Worm (Caenorhabditis elegans): ENCODE measurements around the gene npp-9.
A peak's percentile ranks its signal among the peaks of the same experiment; 100 is the strongest.

Gene npp-9

DNA sequence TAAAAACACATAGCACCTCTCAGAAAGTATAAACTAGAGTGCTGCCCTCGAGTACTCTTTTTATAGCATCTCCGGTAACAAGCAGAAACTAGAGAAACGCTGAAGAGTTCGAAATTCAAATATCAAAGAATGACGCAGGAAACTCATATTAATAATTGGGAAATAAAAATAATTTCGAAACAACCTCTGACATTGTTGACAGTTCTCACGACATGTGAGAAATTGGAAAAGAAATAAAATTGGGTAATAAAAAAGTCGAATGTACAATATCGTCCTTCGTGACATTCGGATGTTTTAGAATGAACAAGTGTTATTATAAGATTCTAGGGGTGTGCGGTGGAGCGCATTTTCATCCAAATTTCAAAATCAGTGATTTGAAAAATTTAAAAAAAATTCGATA, 32.0 kb downstream of the npp-9 start:
- no peak for TF ChIP-seq hlh-30 (tag; optimal IDR thresholded peaks at IDR 0.05; ENCODE audit: insufficient read depth)
- TF ChIP-seq daf-12 (tag; optimal IDR thresholded peaks at IDR 0.05): no peak
- no peak for TF ChIP-seq zfp-2 (tag; optimal IDR thresholded peaks at IDR 0.05)
- TF ChIP-seq dmd-6 (GFP tag; IDR thresholded peaks at IDR 0.05): peak; percentile 33; the same call in 1 of the 2 replicates
- TF ChIP-seq daf-16 (GFP tag; optimal IDR thresholded peaks at IDR 0.05): no peak
- peak; percentile 52 for TF ChIP-seq daf-16 (tag; optimal IDR thresholded peaks at IDR 0.05)
- no peak for TF ChIP-seq nhr-111 (GFP tag; optimal IDR thresholded peaks at IDR 0.05)
- TF ChIP-seq ceh-32 (tag; optimal IDR thresholded peaks at IDR 0.05; ENCODE audit: poor library complexity): no peak
- TF ChIP-seq lin-38 (GFP tag; IDR thresholded peaks at IDR 0.05): peak; percentile 29; the same call in 1 of the 2 replicates
- TF ChIP-seq dve-1 (tag; optimal IDR thresholded peaks at IDR 0.05; ENCODE audit: insufficient read depth): peak; percentile 51
- TF ChIP-seq lin-39 (tag; optimal IDR thresholded peaks at IDR 0.05): no peak
- TF ChIP-seq mxl-3 (GFP tag; optimal IDR thresholded peaks at IDR 0.05): no peak

ce11 chrIII:3370770-3371169, 33.5 kb downstream of the npp-9 start:
- peak; percentile 39 for TF ChIP-seq pqm-1 (tag; optimal IDR thresholded peaks at IDR 0.05)
- no peak for TF ChIP-seq nhr-102 (tag; optimal IDR thresholded peaks at IDR 0.05)
- TF ChIP-seq dve-1 (tag; optimal IDR thresholded peaks at IDR 0.05; ENCODE audit: insufficient read depth): peak; percentile 4
- TF ChIP-seq nhr-76 (tag; optimal IDR thresholded peaks at IDR 0.05): no peak
- no peak for TF ChIP-seq daf-16 (GFP tag; optimal IDR thresholded peaks at IDR 0.05)
- TF ChIP-seq daf-16 (tag; optimal IDR thresholded peaks at IDR 0.05): peak; percentile 53
- TF ChIP-seq dmd-6 (GFP tag; IDR thresholded peaks at IDR 0.05): peak; percentile 20; the same call in 1 of the 2 replicates

- no peak for TF ChIP-seq zag-1 (tag; optimal IDR thresholded peaks at IDR 0.05)
- no peak for TF ChIP-seq mxl-3 (GFP tag; optimal IDR thresholded peaks at IDR 0.05)
- peak; percentile 81 for TF ChIP-seq pqm-1 (tag; optimal IDR thresholded peaks at IDR 0.05)
- peak; percentile 85 for TF ChIP-seq dve-1 (tag; optimal IDR thresholded peaks at IDR 0.05; ENCODE audit: insufficient read depth)
- no peak for TF ChIP-seq F37D6.2 (tag; optimal IDR thresholded peaks at IDR 0.05)
- TF ChIP-seq lsy-2 (tag; optimal IDR thresholded peaks at IDR 0.05): peak in 1 of 2 experiments; percentile 1
- TF ChIP-seq egl-27 (tag; optimal IDR thresholded peaks at IDR 0.05): no peak
- no peak for TF ChIP-seq T26A8.4 (GFP tag; IDR thresholded peaks at IDR 0.05)
- peak; percentile 85; the same call in 1 of the 2 replicates for TF ChIP-seq tra-1 (GFP tag; IDR thresholded peaks at IDR 0.05)
- TF ChIP-seq rbr-2 (tag; optimal IDR thresholded peaks at IDR 0.05): no peak
- TF ChIP-seq nhr-111 (GFP tag; optimal IDR thresholded peaks at IDR 0.05): no peak
- TF ChIP-seq snpc-1.2 (GFP tag; IDR thresholded peaks at IDR 0.05): no peak
- TF ChIP-seq unc-39 (tag; optimal IDR thresholded peaks at IDR 0.05): no peak
- TF ChIP-seq ceh-62 (tag; optimal IDR thresholded peaks at IDR 0.05): no peak
- no peak for TF ChIP-seq ceh-20 (GFP tag; IDR thresholded peaks at IDR 0.05)
- no peak for TF ChIP-seq zfp-2 (tag; optimal IDR thresholded peaks at IDR 0.05)
- no peak for TF ChIP-seq tag-97 (GFP tag; IDR thresholded peaks at IDR 0.05)
- no peak for TF ChIP-seq daf-12 (tag; optimal IDR thresholded peaks at IDR 0.05)
- TF ChIP-seq skn-1 (tag; optimal IDR thresholded peaks at IDR 0.05): no peak
- no peak for TF ChIP-seq spr-1 (tag; optimal IDR thresholded peaks at IDR 0.05)
- peak; percentile 65; the same call in 1 of the 2 replicates for TF ChIP-seq lin-1 (GFP tag; IDR thresholded peaks at IDR 0.05)
- no peak for TF ChIP-seq nhr-77 (tag; optimal IDR thresholded peaks at IDR 0.05)
- peak; percentile 10 for TF ChIP-seq nhr-102 (tag; optimal IDR thresholded peaks at IDR 0.05)
- TF ChIP-seq nhr-11 (tag; optimal IDR thresholded peaks at IDR 0.05): no peak
- TF ChIP-seq R02D3.7 (tag; optimal IDR thresholded peaks at IDR 0.05): no peak
- no peak for TF ChIP-seq daf-16 (GFP tag; optimal IDR thresholded peaks at IDR 0.05)
- TF ChIP-seq daf-16 (tag; optimal IDR thresholded peaks at IDR 0.05): peak; percentile 64
- peak; percentile 9 for TF ChIP-seq nhr-48 (tag; optimal IDR thresholded peaks at IDR 0.05)
- TF ChIP-seq ctbp-1 (GFP tag; IDR thresholded peaks at IDR 0.05): no peak
- peak; percentile 96 for TF ChIP-seq dmd-6 (GFP tag; IDR thresholded peaks at IDR 0.05)
- TF ChIP-seq sdz-12 (GFP tag; optimal IDR thresholded peaks at IDR 0.05): no peak
- peak; percentile 82 for TF ChIP-seq hlh-11 (tag; optimal IDR thresholded peaks at IDR 0.05)
- TF ChIP-seq Y75B8A.6 (GFP tag; IDR thresholded peaks at IDR 0.05): no peak
- no peak for TF ChIP-seq lim-7 (GFP tag; IDR thresholded peaks at IDR 0.05)
- TF ChIP-seq lin-15B (tag; optimal IDR thresholded peaks at IDR 0.05): no peak
- peak; percentile 72; the same call in 1 of the 2 replicates for TF ChIP-seq php-3 (GFP tag; IDR thresholded peaks at IDR 0.05)
- TF ChIP-seq nhr-28 (tag; optimal IDR thresholded peaks at IDR 0.05): peak; percentile 29
- TF ChIP-seq ama-1 (optimal IDR thresholded peaks at IDR 0.05): no peak
Measured at ce11 chrIII:3370054-3370453, 34.2 kb downstream of the npp-9 start, which contains the start of gene prk-2. prk-2 (minus strand) TSS chrIII:3370209.
